1 worm cellular context compared by ENCODE assay signal in genomic region chrX:13948167-13948566, ce11.
TF ChIP-seq lines count a peak whose summit lies in the region.

No protein-coding gene starts in this region.

TF ChIP-seq in whole organism, late embryonic, 69 proteins besides CTCF, POLR2A, EP300 and RAD21 (continued from another document):
- TF ChIP-seq dve-1 (tag; optimal IDR thresholded peaks at IDR 0.05; lab: Kevin White, UChicago) (no peak), ahr-1 (tag; optimal IDR thresholded peaks at IDR 0.05; lab: Kevin White, UChicago) (no peak), elt-2 (tag; optimal IDR thresholded peaks at IDR 0.05; lab: Kevin White, UChicago) (no peak), unc-42 (tag; optimal IDR thresholded peaks at IDR 0.05; lab: Kevin White, UChicago) (peak; percentile 18), hlh-30 (tag; optimal IDR thresholded peaks at IDR 0.05; lab: Kevin White, UChicago; ENCODE audit: insufficient read depth) (no peak), fkh-10 (GFP tag; optimal IDR thresholded peaks at IDR 0.05; lab: Kevin White, UChicago) (no peak), syd-9 (tag; optimal IDR thresholded peaks at IDR 0.05; lab: Kevin White, UChicago) (peak; percentile 25), sdc-2 (tag; optimal IDR thresholded peaks at IDR 0.05; lab: Kevin White, UChicago) (peak; percentile 53), F13H6.1 (tag; optimal IDR thresholded peaks at IDR 0.05; lab: Kevin White, UChicago) (no peak), tbx-2 (tag; optimal IDR thresholded peaks at IDR 0.05; lab: Kevin White, UChicago) (peak; percentile 41), ceh-45 (GFP tag; IDR thresholded peaks at IDR 0.05; lab: Robert Waterston, UW) (no peak), ceh-18 (tag; optimal IDR thresholded peaks at IDR 0.05; lab: Kevin White, UChicago) (no peak), T23F11.4 (GFP tag; optimal IDR thresholded peaks at IDR 0.05; lab: Kevin White, UChicago) (no peak), gmeb-2 (tag; optimal IDR thresholded peaks at IDR 0.05; lab: Kevin White, UChicago) (no peak)
